Fruit fly (Drosophila melanogaster) whole organism, embryonic: Measurements from ENCODE around the gene CG31792.

Source experiments
- Abd-B ChIP-seq: fragments of 200-800 bp; sonication (Bioruptor generic); optimal IDR thresholded peaks from 2 replicates; lab custom pipeline; 2018; ENCODE audit warnings: missing biosample characterization, mild to moderate bottlenecking, missing genetic modification characterization, moderate library complexity
- Atf6 ChIP-seq: fragments of 200-800 bp; sonication (Bioruptor generic); IDR thresholded peaks from 2 replicates; pipeline ENCODE4 v1.3.6; 2022; ENCODE audit warnings: missing biosample characterization, missing genetic modification characterization
- C15 ChIP-seq: fragments of 200-800 bp; sonication (Bioruptor generic); IDR thresholded peaks from 3 replicates; pipeline ENCODE4 v1.3.6; 2022; ENCODE audit warnings: missing biosample characterization, missing genetic modification characterization
- CG10209 ChIP-seq: fragments of 200-800 bp; sonication (Bioruptor generic); optimal IDR thresholded peaks from 3 replicates; lab custom pipeline; 2017; ENCODE audit warnings: missing biosample characterization, mild to moderate bottlenecking, missing genetic modification characterization, missing genetic modification reagents
- CG1024 ChIP-seq: fragments of 200-800 bp; sonication (Bioruptor generic); IDR thresholded peaks from 2 replicates; pipeline ENCODE4 v1.3.6; 2022; ENCODE audit warnings: missing biosample characterization, missing genetic modification characterization
- CG10366 ChIP-seq: fragments of 200-800 bp; sonication (Bioruptor generic); IDR thresholded peaks from 2 replicates; pipeline ENCODE4 v1.3.6; 2022; ENCODE audit warnings: missing biosample characterization, missing genetic modification characterization
- CG11456 ChIP-seq: fragments of 200-800 bp; sonication (Bioruptor generic); IDR thresholded peaks from 3 replicates; pipeline ENCODE4 v1.3.6; 2022; ENCODE audit warnings: missing biosample characterization, missing genetic modification characterization
- CG12155 ChIP-seq: fragments of 200-800 bp; sonication (Bioruptor generic); optimal IDR thresholded peaks from 3 replicates; lab custom pipeline; 2016; ENCODE audit warnings: missing biosample characterization, missing genetic modification characterization
- CG12659 ChIP-seq: fragments of 200-800 bp; sonication (Bioruptor generic); optimal IDR thresholded peaks from 3 replicates; lab custom pipeline; 2017; ENCODE audit warnings: mild to moderate bottlenecking, missing biosample characterization, missing genetic modification reagents, missing genetic modification characterization
- CG12744 ChIP-seq: fragments of 200-800 bp; sonication (Bioruptor generic); optimal IDR thresholded peaks from 2 replicates; lab custom pipeline; 2016; ENCODE audit warnings: missing biosample characterization, missing genetic modification characterization
- CG13296 ChIP-seq: fragments of 200-800 bp; sonication (Bioruptor generic); optimal IDR thresholded peaks from 3 replicates; lab custom pipeline; 2018; ENCODE audit warnings: missing biosample characterization, mild to moderate bottlenecking, missing genetic modification characterization
- CG14050 ChIP-seq: fragments of 200-800 bp; sonication (Bioruptor generic); IDR thresholded peaks from 3 replicates; pipeline ENCODE4 v1.3.6; 2022; ENCODE audit warnings: missing biosample characterization, missing genetic modification characterization
- CG1602 ChIP-seq: fragments of 200-800 bp; sonication (Bioruptor generic); optimal IDR thresholded peaks from 3 replicates; lab custom pipeline; 2016; ENCODE audit warnings: missing biosample characterization, missing genetic modification characterization
- CG16813 ChIP-seq: fragments of 200-800 bp; sonication (Bioruptor generic); IDR thresholded peaks from 3 replicates; pipeline ENCODE4 v1.3.6; 2022; ENCODE audit warnings: missing biosample characterization, missing genetic modification characterization; ENCODE audit not compliant: partially characterized antibody
- CG16863 ChIP-seq: fragments of 200-800 bp; sonication (Bioruptor generic); optimal IDR thresholded peaks from 3 replicates; lab custom pipeline; 2016; ENCODE audit warnings: missing biosample characterization, missing genetic modification characterization
- CG2120 ChIP-seq: fragments of 200-800 bp; sonication (Bioruptor generic); optimal IDR thresholded peaks from 3 replicates; lab custom pipeline; 2016; ENCODE audit warnings: missing biosample characterization, missing genetic modification characterization
- CG3065 ChIP-seq: fragments of 200-800 bp; sonication (Bioruptor generic); optimal IDR thresholded peaks from 2 replicates; lab custom pipeline; 2016; ENCODE audit warnings: missing biosample characterization, missing genetic modification characterization
- CG31365 ChIP-seq: fragments of 200-800 bp; sonication (Bioruptor generic); optimal IDR thresholded peaks from 2 replicates; lab custom pipeline; 2018; ENCODE audit warnings: missing biosample characterization, mild to moderate bottlenecking, missing genetic modification characterization
- CG32772 ChIP-seq: fragments of 200-800 bp; sonication (Bioruptor generic); IDR thresholded peaks from 2 replicates; pipeline ENCODE4 v1.3.6; 2022; ENCODE audit warnings: missing biosample characterization, missing genetic modification characterization
- CG4730 ChIP-seq: fragments of 200-800 bp; sonication (Bioruptor generic); IDR thresholded peaks from 2 replicates; pipeline ENCODE4 v1.3.6; 2022; ENCODE audit warnings: missing biosample characterization, missing genetic modification characterization
- CG6683 ChIP-seq: fragments of 200-800 bp; sonication (Bioruptor generic); optimal IDR thresholded peaks from 2 replicates; lab custom pipeline; 2017; ENCODE audit warnings: missing biosample characterization, mild to moderate bottlenecking, missing genetic modification characterization, missing genetic modification reagents
- CG7357 ChIP-seq: fragments of 200-800 bp; sonication (Bioruptor generic); IDR thresholded peaks from 3 replicates; pipeline ENCODE4 v1.3.6; 2022; ENCODE audit warnings: missing biosample characterization, missing genetic modification characterization
- CG8281 ChIP-seq: fragments of 200-800 bp; sonication (Bioruptor generic); optimal IDR thresholded peaks from 2 replicates; lab custom pipeline; 2018; ENCODE audit warnings: missing biosample characterization, mild to moderate bottlenecking, missing genetic modification characterization, moderate library complexity
- CG8388 ChIP-seq: fragments of 200-800 bp; sonication (Bioruptor generic); optimal IDR thresholded peaks from 2 replicates; lab custom pipeline; 2019; ENCODE audit warnings: missing biosample characterization, mild to moderate bottlenecking, missing genetic modification characterization, moderate library complexity
- CG9609 ChIP-seq: fragments of 200-800 bp; sonication (Bioruptor generic); optimal IDR thresholded peaks from 3 replicates; lab custom pipeline; 2016; ENCODE audit warnings: missing biosample characterization, missing genetic modification characterization
- D ChIP-seq, 2 experiments: fragments of 200-800 bp in 1 of 2; fragments of >200 bp in 1 of 2; sonication (Bioruptor generic) in 1 of 2; optimal IDR thresholded peaks; 2 replicates in 1 of 2; 3 replicates in 1 of 2; lab custom pipeline; 2017; ENCODE audit warnings: mild to moderate bottlenecking in 1 of 2, missing biosample characterization in 1 of 2, missing genetic modification characterization in 1 of 2, missing genetic modification reagents in 1 of 2
- Drgx ChIP-seq: fragments of 200-800 bp; sonication (Bioruptor generic); IDR thresholded peaks from 2 replicates; pipeline ENCODE4 v1.3.6; 2022; ENCODE audit warnings: missing biosample characterization, missing genetic modification characterization
- Fer3 ChIP-seq: fragments of 200-800 bp; sonication (Bioruptor generic); optimal IDR thresholded peaks from 2 replicates; lab custom pipeline; 2018; ENCODE audit warnings: missing biosample characterization, mild to moderate bottlenecking, missing genetic modification characterization, moderate library complexity
- Med ChIP-seq: fragments of 200-800 bp; sonication (Bioruptor generic); peaks from one replicate; lab custom pipeline; 2016; ENCODE audit warnings: missing biosample characterization, missing genetic modification characterization, mild to moderate bottlenecking, inconsistent platforms, moderate library complexity
- Mrtf ChIP-seq: fragments of 200-800 bp; sonication (Bioruptor generic); IDR thresholded peaks from 3 replicates; pipeline ENCODE4 v1.3.6; 2022; ENCODE audit warnings: missing biosample characterization, missing genetic modification characterization
- Optix ChIP-seq: fragments of 200-800 bp; sonication (Bioruptor generic); IDR thresholded peaks from 3 replicates; pipeline ENCODE4 v1.3.6; 2022; ENCODE audit warnings: missing biosample characterization, missing genetic modification characterization
- Xbp1 ChIP-seq: fragments of 200-800 bp; sonication (Bioruptor generic); optimal IDR thresholded peaks from 3 replicates; lab custom pipeline; 2016; ENCODE audit warnings: missing biosample characterization, mild to moderate bottlenecking, missing genetic modification characterization
- Xrp1 ChIP-seq: fragments of 200-800 bp; sonication (Bioruptor generic); IDR thresholded peaks from 2 replicates; pipeline ENCODE4 v1.3.6; 2022; ENCODE audit warnings: missing biosample characterization, missing genetic modification characterization
- YL-1 ChIP-seq: fragments of 200-800 bp; sonication (Bioruptor generic); optimal IDR thresholded peaks from 3 replicates; lab custom pipeline; 2017; ENCODE audit warnings: missing biosample characterization, mild to moderate bottlenecking, missing genetic modification characterization
- ato ChIP-seq: fragments of 200-800 bp; sonication (Bioruptor generic); IDR thresholded peaks from 2 replicates; pipeline ENCODE4 v1.3.6; 2022; ENCODE audit warnings: missing biosample characterization, missing genetic modification characterization; ENCODE audit not compliant: partially characterized antibody
- br ChIP-seq: fragments of >200 bp; optimal IDR thresholded peaks from 2 replicates; lab custom pipeline; 2017
- exex ChIP-seq: fragments of 200-800 bp; sonication (Bioruptor generic); optimal IDR thresholded peaks from 4 replicates; lab custom pipeline; 2018; ENCODE audit warnings: missing biosample characterization, mild to moderate bottlenecking, missing genetic modification characterization, moderate library complexity
- fd3F ChIP-seq: fragments of 200-800 bp; sonication (Bioruptor generic); optimal IDR thresholded peaks from 2 replicates; lab custom pipeline; 2018; ENCODE audit warnings: missing biosample characterization, mild to moderate bottlenecking, missing genetic modification characterization, moderate library complexity
- fru ChIP-seq: fragments of >200 bp; optimal IDR thresholded peaks from 2 replicates; lab custom pipeline; 2017
- gsb-n ChIP-seq: fragments of 200-800 bp; sonication (Bioruptor generic); optimal IDR thresholded peaks from 3 replicates; lab custom pipeline; 2018; ENCODE audit warnings: missing biosample characterization, mild to moderate bottlenecking, missing genetic modification characterization
- jumu ChIP-seq: fragments of 200-800 bp; sonication (Bioruptor generic); optimal IDR thresholded peaks from 3 replicates; lab custom pipeline; 2016; ENCODE audit warnings: missing biosample characterization, missing genetic modification characterization
- lbe ChIP-seq: fragments of 200-800 bp; sonication (Bioruptor generic); optimal IDR thresholded peaks from 2 replicates; lab custom pipeline; 2016; ENCODE audit warnings: missing biosample characterization, mild to moderate bottlenecking, missing genetic modification characterization
- odd ChIP-seq: fragments of 200-800 bp; sonication (Bioruptor generic); optimal IDR thresholded peaks from 2 replicates; lab custom pipeline; 2017; ENCODE audit warnings: missing biosample characterization, mild to moderate bottlenecking, missing genetic modification characterization
- run ChIP-seq: fragments of 200-800 bp; sonication (Bioruptor generic); optimal IDR thresholded peaks from 3 replicates; lab custom pipeline; 2018; ENCODE audit warnings: missing biosample characterization, mild to moderate bottlenecking, missing genetic modification characterization
- schlank ChIP-seq: fragments of 200-800 bp; sonication (Bioruptor generic); optimal IDR thresholded peaks from 2 replicates; lab custom pipeline; 2018; ENCODE audit warnings: missing biosample characterization, mild to moderate bottlenecking, missing genetic modification characterization
- shn ChIP-seq: fragments of 200-800 bp; sonication (Bioruptor generic); optimal IDR thresholded peaks from 3 replicates; lab custom pipeline; 2016; ENCODE audit warnings: missing biosample characterization, missing genetic modification characterization
- sima ChIP-seq: fragments of 200-800 bp; sonication (Bioruptor generic); optimal IDR thresholded peaks from 2 replicates; lab custom pipeline; 2016; ENCODE audit warnings: missing biosample characterization, missing genetic modification characterization
- tgo ChIP-seq: fragments of 200-800 bp; sonication (Bioruptor generic); IDR thresholded peaks from 3 replicates; pipeline ENCODE4 v1.3.6; 2022; ENCODE audit warnings: missing biosample characterization, missing genetic modification characterization
- toy ChIP-seq: fragments of 200-800 bp; sonication (Bioruptor generic); IDR thresholded peaks from 2 replicates; pipeline ENCODE4 v1.3.6; 2022; ENCODE audit warnings: missing biosample characterization, missing genetic modification characterization
- twi ChIP-seq: fragments of 200-800 bp; optimal IDR thresholded peaks from 2 replicates; lab custom pipeline; 2019; ENCODE audit warnings: missing biosample characterization, mild to moderate bottlenecking, missing genetic modification characterization, moderate library complexity

CG31792 gene

DNA sequence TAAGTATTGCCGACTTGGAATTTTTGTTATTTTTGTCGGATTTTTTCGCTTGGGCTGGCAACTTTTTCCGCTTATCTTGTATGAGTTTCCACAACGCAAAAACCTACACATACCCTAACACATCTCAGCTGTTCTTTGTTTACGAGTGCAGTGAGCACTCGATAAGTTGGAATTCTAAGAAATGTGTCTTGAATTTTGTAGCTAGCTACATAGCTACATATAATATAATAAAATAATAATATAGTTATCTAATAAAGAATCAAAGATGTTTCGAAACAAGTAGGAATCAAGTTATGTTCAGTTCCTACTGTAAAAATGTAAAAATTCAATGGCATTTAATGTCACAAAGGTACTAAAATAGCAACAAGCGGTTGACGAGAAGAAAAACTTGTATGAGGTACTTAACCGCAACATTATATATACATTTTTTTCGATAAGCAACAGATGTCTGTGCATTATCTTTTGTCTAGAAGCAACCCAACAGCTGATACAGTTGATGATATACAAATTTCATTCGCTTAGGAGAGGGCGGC lies 40.0 kb upstream of the CG31792 start, which contains the start of gene Bhmt:
Gene Bhmt, minus strand, starts transcription at position 170 of the 533 bp plus-strand sequence.
- TF ChIP-seq CG16813 (GFP tag; lab: Robert Waterston, UW) = no peak
- peak; percentile 56 for TF ChIP-seq exex (tag; lab: Kevin White, UChicago)
- TF ChIP-seq D (optimal IDR thresholded peaks at IDR 0.05; lab: Kevin White, UChicago) = no peak
- peak; percentile 5 for TF ChIP-seq D (GFP tag; optimal IDR thresholded peaks at IDR 0.05; lab: Kevin White, UChicago)
- TF ChIP-seq odd (GFP tag; lab: Kevin White, UChicago) = peak; percentile 60
- TF ChIP-seq jumu (GFP tag; lab: Kevin White, UChicago) = no peak
- peak; percentile 20 for TF ChIP-seq CG1602 (GFP tag; lab: Kevin White, UChicago)
- peak; percentile 40; the same call in 1 of the 2 replicates for TF ChIP-seq toy (GFP tag; lab: Robert Waterston, UW)
- peak; percentile 78 for TF ChIP-seq CG13296 (GFP tag; lab: Kevin White, UChicago)
- peak; percentile 60 for TF ChIP-seq fd3F (GFP tag; lab: Kevin White, UChicago)
- 0 out of 3 replicates have a peak, but pooled peaks have one; percentile 48 for TF ChIP-seq C15
- peak; percentile 21 for TF ChIP-seq run (tag; lab: Kevin White, UChicago)
- TF ChIP-seq CG14050 (GFP tag; lab: Robert Waterston, UW) = peak; percentile 31; the same call in 1 of the 3 replicates
- TF ChIP-seq CG9609 (GFP tag; lab: Kevin White, UChicago) = no peak
- TF ChIP-seq CG12744 (GFP tag; lab: Kevin White, UChicago) = no peak
- TF ChIP-seq gsb-n (tag; lab: Kevin White, UChicago) = no peak
- TF ChIP-seq Xrp1 (GFP tag; lab: Robert Waterston, UW) = peak; percentile 70
- TF ChIP-seq Atf6 (GFP tag; lab: Robert Waterston, UW) = peak; percentile 73
- peak; percentile 47 for TF ChIP-seq CG8281
- peak; percentile 54 for TF ChIP-seq CG10209 (GFP tag; lab: Kevin White, UChicago)
- TF ChIP-seq Mrtf (GFP tag; lab: Robert Waterston, UW) = peak; percentile 56; the same call in 1 of the 3 replicates
- TF ChIP-seq CG6683 (GFP tag; lab: Kevin White, UChicago) = peak; percentile 43
- TF ChIP-seq CG8388 = peak; percentile 33
- peak; percentile 63 for TF ChIP-seq tgo (GFP tag; lab: Robert Waterston, UW)
- TF ChIP-seq CG4730 (GFP tag; lab: Robert Waterston, UW) = peak; percentile 42; the same call in 1 of the 2 replicates
- peak; percentile 59 for TF ChIP-seq CG2120
- TF ChIP-seq Optix (GFP tag; lab: Robert Waterston, UW) = no peak
- TF ChIP-seq ato (GFP tag; lab: Robert Waterston, UW) = no peak
- TF ChIP-seq CG12155 (GFP tag; lab: Kevin White, UChicago) = peak; percentile 34
- peak; percentile 88 for TF ChIP-seq lbe (GFP tag; lab: Kevin White, UChicago)
- TF ChIP-seq schlank (tag; lab: Kevin White, UChicago) = peak; percentile 15
- peak; percentile 87 for TF ChIP-seq Drgx (GFP tag; lab: Robert Waterston, UW)
- peak; percentile 75 for TF ChIP-seq CG11456 (GFP tag; lab: Robert Waterston, UW)
- TF ChIP-seq twi = peak; percentile 28
- TF ChIP-seq Xbp1 (GFP tag; lab: Kevin White, UChicago) = peak; percentile 57
- TF ChIP-seq CG1024 (GFP tag; lab: Robert Waterston, UW) = peak; percentile 42; the same call in 1 of the 2 replicates
- TF ChIP-seq CG10366 (GFP tag; lab: Robert Waterston, UW) = 0 out of 2 replicates have a peak, but pooled peaks have one; percentile 47
- TF ChIP-seq CG16863 (GFP tag; lab: Kevin White, UChicago) = no peak
- no peak for TF ChIP-seq CG3065 (GFP tag; lab: Kevin White, UChicago)
- peak; percentile 29 for TF ChIP-seq YL-1 (GFP tag; lab: Kevin White, UChicago)
- no peak for TF ChIP-seq shn (GFP tag; lab: Kevin White, UChicago)
- no peak for TF ChIP-seq fru (lab: Kevin White, UChicago)
- peak; percentile 69 for TF ChIP-seq CG12659 (GFP tag; lab: Kevin White, UChicago)
- TF ChIP-seq Abd-B (GFP tag; lab: Kevin White, UChicago) = peak; percentile 56
- no peak; the same call in 1 of the 2 replicates for TF ChIP-seq CG32772
- TF ChIP-seq sima (GFP tag; lab: Kevin White, UChicago) = no peak
- peak; percentile 54; the same call in 2 of the 3 replicates for TF ChIP-seq CG7357 (GFP tag; lab: Robert Waterston, UW)
- TF ChIP-seq br (lab: Kevin White, UChicago) = no peak
- TF ChIP-seq Fer3 (tag; lab: Kevin White, UChicago) = peak; percentile 85
- TF ChIP-seq CG31365 (tag; lab: Kevin White, UChicago) = no peak
- peak; percentile 59 for TF ChIP-seq Med (GFP tag; lab: Kevin White, UChicago)
